Fruit fly (Drosophila melanogaster): ENCODE data around the gene sd.

Gene sd

DNA sequence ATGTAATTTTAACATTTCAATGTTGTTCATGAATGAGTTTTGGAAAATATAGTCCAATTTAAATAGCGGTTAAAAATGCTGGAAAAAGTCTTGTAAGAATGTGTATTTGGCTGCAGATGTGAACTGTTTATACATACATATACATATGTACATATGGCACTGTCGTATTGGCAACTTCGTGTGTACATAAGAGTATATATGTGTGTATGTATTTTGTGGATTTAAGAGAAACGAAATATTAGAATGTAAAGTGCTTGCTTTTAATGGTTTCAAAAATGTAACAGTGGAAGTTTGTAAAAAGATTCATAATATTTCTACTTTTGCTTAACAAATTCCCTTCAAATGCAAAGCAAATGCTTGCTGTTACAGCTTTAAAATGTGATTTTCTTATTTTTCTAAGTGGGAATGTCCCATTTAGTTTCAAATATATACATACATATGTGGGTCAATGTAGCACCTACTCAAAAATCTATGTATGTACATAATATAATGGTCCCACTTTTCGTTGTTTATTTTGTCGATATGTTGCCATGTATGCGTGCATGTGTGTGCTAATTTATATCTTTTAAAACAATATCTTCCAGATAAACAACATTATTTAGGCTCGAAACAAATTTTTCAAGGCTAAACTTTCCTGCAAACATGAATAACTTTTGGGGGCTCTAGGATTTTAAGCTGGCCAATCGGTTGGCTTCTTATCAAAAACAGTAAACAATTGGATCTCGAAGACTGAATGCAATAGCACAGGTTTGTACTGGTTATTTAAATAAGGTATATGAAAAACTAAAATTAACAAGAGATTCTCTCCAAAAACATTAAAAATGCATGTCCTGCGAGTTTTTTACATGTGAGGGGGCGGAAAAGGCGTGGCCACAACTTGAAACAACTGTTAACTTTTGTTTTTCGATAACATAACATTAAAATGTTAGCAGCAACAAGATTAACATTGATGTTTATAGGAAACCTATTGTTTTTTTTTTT, 66.9 kb downstream of the sd start (continued):
- TF ChIP-seq Bgb (GFP tag; IDR thresholded peaks at IDR 0.05; ENCODE audit: partially characterized antibody) (no peak), CG4328 (GFP tag; optimal IDR thresholded peaks at IDR 0.05) (peak; percentile 85), nmo (GFP tag; optimal IDR thresholded peaks at IDR 0.05) (no peak), CG15269 (tag; optimal IDR thresholded peaks at IDR 0.05) (no peak), sna (GFP tag; IDR thresholded peaks at IDR 0.05; ENCODE audit: partially characterized antibody) (no peak), Pdp1 (GFP tag; optimal IDR thresholded peaks at IDR 0.05) (peak in 1 of 2 experiments; percentile 23), ind (GFP tag; optimal IDR thresholded peaks at IDR 0.05) (no peak), Asciz (GFP tag; optimal IDR thresholded peaks at IDR 0.05) (no peak)

DNA sequence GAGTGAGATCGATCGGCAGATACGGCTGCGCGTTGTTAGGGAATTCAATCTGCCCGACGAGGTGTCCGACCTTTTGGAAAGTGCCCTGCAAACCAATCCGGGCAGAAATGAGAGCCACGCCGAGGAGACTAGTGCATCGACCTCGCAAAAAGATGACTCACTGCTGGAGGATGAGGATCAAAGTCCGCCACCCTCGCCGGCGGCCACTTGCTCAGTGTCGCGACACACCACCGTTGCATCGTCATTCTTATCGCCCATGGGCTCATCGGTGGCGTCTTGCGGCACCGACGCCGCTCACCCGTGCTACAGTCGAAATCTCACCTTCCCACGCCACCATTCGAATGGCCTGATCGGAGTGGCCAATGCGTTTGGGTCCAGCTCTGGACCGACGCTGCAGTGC, 70.3 kb downstream of the sd start:
- TF ChIP-seq grau (tag; optimal IDR thresholded peaks at IDR 0.05) (no peak), pfk (GFP tag; optimal IDR thresholded peaks at IDR 0.05) (no peak), Sry-δ (GFP tag; optimal IDR thresholded peaks at IDR 0.05) (no peak), unc-4 (GFP tag; IDR thresholded peaks at IDR 0.05; ENCODE audit: partially characterized antibody) (no peak), klu (GFP tag; IDR thresholded peaks at IDR 0.05) (no peak), amos (GFP tag; IDR thresholded peaks at IDR 0.05; ENCODE audit: partially characterized antibody) (no peak), CG8281 (tag; optimal IDR thresholded peaks at IDR 0.05) (no peak)

DNA sequence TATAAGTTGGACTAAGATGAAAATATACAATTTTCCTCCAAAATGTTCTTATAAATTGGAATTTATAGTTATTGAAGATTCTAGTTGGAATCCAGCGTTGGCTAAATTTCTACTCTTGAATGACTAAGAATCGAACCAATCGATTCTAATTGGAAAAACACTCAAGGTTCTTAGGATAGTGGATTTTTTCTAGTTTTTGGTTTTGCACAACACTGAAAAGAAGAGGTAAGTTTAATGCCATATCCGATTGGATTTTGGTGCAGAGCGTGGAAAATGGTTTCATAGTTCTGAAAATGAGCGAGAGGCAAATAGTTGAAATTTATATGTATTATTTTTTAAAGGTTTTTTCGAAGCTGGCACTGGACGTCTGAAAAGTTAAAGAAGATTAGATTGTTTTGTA, 71.4 kb downstream of the sd start:
- no peak for TF ChIP-seq Atf6 (GFP tag; IDR thresholded peaks at IDR 0.05)
- TF ChIP-seq CG10267 (tag; optimal IDR thresholded peaks at IDR 0.05) = peak; percentile 67
- TF ChIP-seq CG1647 (GFP tag; optimal IDR thresholded peaks at IDR 0.05) = no peak
- TF ChIP-seq Elba2 (GFP tag; optimal IDR thresholded peaks at IDR 0.05) = peak; percentile 46
- TF ChIP-seq MBD-R2 (GFP tag; IDR thresholded peaks at IDR 0.05) = no peak
- no peak for TF ChIP-seq CG7987 (GFP tag; optimal IDR thresholded peaks at IDR 0.05)
- TF ChIP-seq Taf1 (GFP tag; IDR thresholded peaks at IDR 0.05) = no peak
- TF ChIP-seq CG34224 (GFP tag; IDR thresholded peaks at IDR 0.05; ENCODE audit: partially characterized antibody) = no peak
- no peak for TF ChIP-seq ERR (GFP tag; optimal IDR thresholded peaks at IDR 0.05)
- TF ChIP-seq CG31441 (GFP tag; IDR thresholded peaks at IDR 0.05) = no peak
- no peak for TF ChIP-seq nmo (GFP tag; optimal IDR thresholded peaks at IDR 0.05)
- TF ChIP-seq tna (GFP tag; IDR thresholded peaks at IDR 0.05; ENCODE audit: partially characterized antibody) = no peak
- TF ChIP-seq CG8290 (GFP tag; optimal IDR thresholded peaks at IDR 0.05) = peak; percentile 51
- peak in 1 of 2 experiments; percentile 32 for TF ChIP-seq CG8290 (tag; optimal IDR thresholded peaks at IDR 0.05)
- no peak for TF ChIP-seq CG11560 (tag; IDR thresholded peaks at IDR 0.05)
- no peak for TF ChIP-seq Doc2 (GFP tag; IDR thresholded peaks at IDR 0.05)
- TF ChIP-seq fd64A (GFP tag; optimal IDR thresholded peaks at IDR 0.05) = no peak
- no peak for TF ChIP-seq Poxn (GFP tag; IDR thresholded peaks at IDR 0.05)
- TF ChIP-seq Opbp (GFP tag; IDR thresholded peaks at IDR 0.05; ENCODE audit: partially characterized antibody) = no peak
- no peak for TF ChIP-seq dimm (GFP tag; IDR thresholded peaks at IDR 0.05)
- TF ChIP-seq ash1 (GFP tag; optimal IDR thresholded peaks at IDR 0.05) = no peak
- TF ChIP-seq CG10366 (GFP tag; IDR thresholded peaks at IDR 0.05) = no peak
- TF ChIP-seq HLH54F (GFP tag; optimal IDR thresholded peaks at IDR 0.05) = no peak
- TF ChIP-seq vnd (GFP tag; IDR thresholded peaks at IDR 0.05; ENCODE audit: partially characterized antibody) = no peak
- peak; percentile 19 for TF ChIP-seq CG15479 (GFP tag; optimal IDR thresholded peaks at IDR 0.05)
- TF ChIP-seq ATbp (GFP tag; optimal IDR thresholded peaks at IDR 0.05) = no peak
- TF ChIP-seq dan (GFP tag; IDR thresholded peaks at IDR 0.05) = no peak
- TF ChIP-seq E2f1 (GFP tag; IDR thresholded peaks at IDR 0.05) = no peak
- peak; percentile 91 to 99 for TF ChIP-seq insv (GFP tag; optimal IDR thresholded peaks at IDR 0.05)
- TF ChIP-seq zen (tag; optimal IDR thresholded peaks at IDR 0.05) = peak; percentile 70
- no peak for TF ChIP-seq Atf-2 (GFP tag; optimal IDR thresholded peaks at IDR 0.05)
- TF ChIP-seq cato (GFP tag; optimal IDR thresholded peaks at IDR 0.05; ENCODE audit: borderline replicate concordance) = no peak
